Worm (Caenorhabditis elegans) whole organism, mixed stage, embryonic: ENCODE data around the gene F49C5.10.

Experiments
- M03D4.4 ChIP-seq: sonication (generic microtip); optimal IDR thresholded peaks from 2 replicates; lab custom pipeline; 2017; ENCODE audit warnings: mild to moderate bottlenecking, missing genetic modification characterization, missing compliant biosample characterization
- elt-3 ChIP-seq: fragments of 150-350 bp; optimal IDR thresholded peaks from 2 replicates; lab custom pipeline; 2014; ENCODE audit warnings: missing biosample characterization, missing genetic modification characterization
- ham-2 ChIP-seq: fragments of 200-800 bp; sonication (Bioruptor generic); optimal IDR thresholded peaks from 2 replicates; lab custom pipeline; 2018; ENCODE audit warnings: mild to moderate bottlenecking, missing genetic modification characterization, missing compliant biosample characterization
- lin-13 ChIP-seq: fragments of 150-350 bp; optimal IDR thresholded peaks from 2 replicates; lab custom pipeline; 2014; ENCODE audit warnings: missing biosample characterization, missing genetic modification characterization
- nhr-12 ChIP-seq: fragments of 150-350 bp; optimal IDR thresholded peaks from 2 replicates; lab custom pipeline; 2014; ENCODE audit warnings: missing biosample characterization, missing genetic modification characterization
- nhr-2 ChIP-seq: fragments of 150-350 bp; optimal IDR thresholded peaks from 2 replicates; lab custom pipeline; 2014; ENCODE audit warnings: missing biosample characterization, missing genetic modification characterization
- nhr-237 ChIP-seq: fragments of 150-350 bp; optimal IDR thresholded peaks from 2 replicates; lab custom pipeline; 2014; ENCODE audit warnings: missing biosample characterization, missing genetic modification characterization
- pha-4 ChIP-seq: fragments of 150-350 bp; optimal IDR thresholded peaks from 2 replicates; lab custom pipeline; 2018; ENCODE audit warnings: missing biosample characterization, missing genetic modification reagents, missing genetic modification characterization
- sptf-1 ChIP-seq: sonication (generic microtip); optimal IDR thresholded peaks from 2 replicates; lab custom pipeline; 2017; ENCODE audit warnings: mild to moderate bottlenecking, missing genetic modification characterization, moderate library complexity, missing compliant biosample characterization
- unc-62 ChIP-seq: fragments of 150-350 bp; optimal IDR thresholded peaks from 2 replicates; lab custom pipeline; 2014; ENCODE audit warnings: missing biosample characterization, missing genetic modification reagents, missing genetic modification characterization

DNA sequence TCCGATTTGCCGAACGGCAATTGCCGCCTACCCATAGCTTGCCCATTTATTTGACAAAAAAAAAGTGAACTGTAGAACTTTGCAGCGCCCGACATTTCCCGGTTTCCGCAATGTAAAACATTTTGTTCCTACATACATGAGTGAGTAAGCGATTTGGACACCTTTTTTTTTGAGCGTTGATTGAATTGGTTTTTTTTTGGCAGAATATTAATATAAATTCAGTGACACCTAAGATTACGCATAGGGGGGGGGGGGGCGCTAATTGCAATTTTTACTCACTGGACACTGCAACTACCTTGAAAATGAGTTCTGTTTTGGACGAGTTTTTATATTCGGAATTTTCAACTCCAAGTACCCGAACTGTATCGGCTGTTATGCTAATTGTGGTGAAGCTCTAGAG is 21.0 kb upstream of the F49C5.10 start, which contains the start of gene srx-118:
- no peak for TF ChIP-seq M03D4.4 (tag; lab: Kevin White, UChicago)
- no peak for TF ChIP-seq pha-4
- TF ChIP-seq unc-62: no peak
- no peak for TF ChIP-seq ham-2 (GFP tag; lab: Kevin White, UChicago)
- no peak for TF ChIP-seq nhr-12
- no peak for TF ChIP-seq lin-13
- no peak for TF ChIP-seq elt-3 (tag; lab: Kevin White, UChicago)
- TF ChIP-seq nhr-237 (tag; lab: Kevin White, UChicago): no peak
- no peak for TF ChIP-seq sptf-1 (tag; lab: Kevin White, UChicago)
- TF ChIP-seq nhr-2 (tag; lab: Kevin White, UChicago): no peak
